Worm (Caenorhabditis elegans) whole organism, young adult: ENCODE results near the gene haf-1.

ENCODE experiments used
- F52B5.7 ChIP-seq: sonication (generic microtip); optimal IDR thresholded peaks from 2 replicates; lab custom pipeline; 2016; ENCODE audit warnings: mild to moderate bottlenecking, missing genetic modification characterization, missing compliant biosample characterization
- lir-1 ChIP-seq: fragments of 200-800 bp; sonication (Bioruptor generic); conservative IDR thresholded peaks from 2 replicates; pipeline ENCODE4 v1.3.6; 2022; ENCODE audit warnings: missing genetic modification reagents, missing genetic modification characterization, missing compliant biosample characterization
- lsy-27 ChIP-seq: sonication (generic microtip); optimal IDR thresholded peaks from 2 replicates; lab custom pipeline; 2017; ENCODE audit warnings: missing genetic modification characterization, mild to moderate bottlenecking, missing compliant biosample characterization, antibody characterized with exemption, missing genotype, borderline replicate concordance; ENCODE audit not compliant: insufficient read depth
- nhr-179 ChIP-seq: sonication (generic microtip); optimal IDR thresholded peaks from 2 replicates; lab custom pipeline; 2016; ENCODE audit warnings: mild to moderate bottlenecking, missing genetic modification characterization, missing compliant biosample characterization
- nhr-27 ChIP-seq: fragments of 200-800 bp; sonication (Bioruptor generic); optimal IDR thresholded peaks from 2 replicates; lab custom pipeline; 2018; ENCODE audit warnings: mild to moderate bottlenecking, missing genetic modification characterization, moderate library complexity, missing compliant biosample characterization
- pha-4 ChIP-seq: fragments of 150-350 bp; sonication (generic microtip); optimal IDR thresholded peaks from 2 replicates; lab custom pipeline; 2014; ENCODE audit warnings: missing biosample characterization, missing genetic modification reagents, missing genetic modification characterization
- rec-8 ChIP-seq, 2 experiments: sonication (generic microtip); optimal IDR thresholded peaks; 2 replicates each; lab custom pipeline; 2016; ENCODE audit warnings: mild to moderate bottlenecking in 2 of 2, missing genetic modification characterization in 2 of 2, missing genetic modification reagents in 2 of 2, missing genotype in 2 of 2, missing biosample characterization in 1 of 2, missing compliant biosample characterization in 1 of 2, moderate library complexity in 1 of 2
- sea-2 ChIP-seq: fragments of 200-800 bp; sonication (Bioruptor generic); IDR thresholded peaks from 2 replicates; pipeline ENCODE4 v1.3.6; 2022; ENCODE audit warnings: missing genetic modification characterization, missing compliant biosample characterization
- snpc-3.4 ChIP-seq: sonication (generic microtip); optimal IDR thresholded peaks from 2 replicates; lab custom pipeline; 2017; ENCODE audit warnings: missing genetic modification characterization, mild to moderate bottlenecking, missing compliant biosample characterization, antibody characterized with exemption, moderate library complexity, missing genotype, missing genetic modification reagents
- somi-1 ChIP-seq: fragments of 200-800 bp; sonication (Bioruptor generic); optimal IDR thresholded peaks from 2 replicates; lab custom pipeline; 2018; ENCODE audit warnings: mild to moderate bottlenecking, missing genetic modification characterization, missing compliant biosample characterization
- ztf-25 ChIP-seq: fragments of 200-800 bp; sonication (Bioruptor generic); IDR thresholded peaks from 2 replicates; pipeline ENCODE4 v1.3.6; 2022; ENCODE audit warnings: missing genetic modification reagents, missing genetic modification characterization, missing compliant biosample characterization

DNA sequence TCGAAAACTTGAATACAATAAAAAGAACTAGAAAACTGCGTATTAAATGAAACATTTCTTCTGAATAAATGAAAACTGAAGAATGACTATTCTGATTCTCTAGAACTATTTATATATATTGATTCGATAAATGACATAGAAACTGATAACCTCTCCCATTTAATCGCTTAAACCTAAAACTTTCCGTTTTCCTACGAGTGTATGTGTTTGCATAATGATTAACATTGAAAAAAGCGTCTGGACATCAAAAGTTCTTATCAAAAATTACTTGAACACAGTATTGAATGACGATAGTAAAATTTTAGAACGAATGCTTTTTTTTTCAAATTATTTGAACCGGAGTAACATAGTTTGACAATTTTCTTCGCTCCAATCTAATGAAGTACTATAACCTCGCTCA, 34.0 kb upstream of the haf-1 start, which contains the start of gene C49C3.9:
- TF ChIP-seq nhr-27 (tag; lab: Kevin White, UChicago), result no peak
- no peak for TF ChIP-seq rec-8 (tag; optimal IDR thresholded peaks at IDR 0.05; lab: Kevin White, UChicago)
- no peak for TF ChIP-seq sea-2
- no peak for TF ChIP-seq somi-1 (GFP tag; lab: Kevin White, UChicago)
- TF ChIP-seq snpc-3.4 (tag; lab: Kevin White, UChicago), result no peak
- TF ChIP-seq pha-4 (tag; lab: Kevin White, UChicago), result no peak
- TF ChIP-seq lir-1 (GFP tag; lab: Robert Waterston, UW), result no peak
- TF ChIP-seq nhr-179, result no peak
- TF ChIP-seq F52B5.7 (tag; lab: Kevin White, UChicago), result no peak
- no peak for TF ChIP-seq ztf-25 (GFP tag; lab: Robert Waterston, UW)
- TF ChIP-seq lsy-27 (tag; lab: Kevin White, UChicago), result no peak
